Worm (Caenorhabditis elegans) whole organism, L2 larva: ENCODE results near the gene Y43F8B.13.

Experiments used
- C34F6.9 ChIP-seq: fragments of 150-350 bp; optimal IDR thresholded peaks from 2 replicates; lab custom pipeline; 2014; ENCODE audit warnings: missing biosample characterization, missing genetic modification characterization
- F13H6.1 ChIP-seq: sonication (generic microtip); optimal IDR thresholded peaks from 2 replicates; lab custom pipeline; 2016; ENCODE audit warnings: missing genetic modification characterization, missing compliant biosample characterization
- Y55F3AM.14 ChIP-seq: fragments of 200-800 bp; sonication (Bioruptor generic); optimal IDR thresholded peaks from 2 replicates; lab custom pipeline; 2018; ENCODE audit warnings: mild to moderate bottlenecking, missing genetic modification characterization, missing compliant biosample characterization
- ZK546.5 ChIP-seq: sonication (generic microtip); optimal IDR thresholded peaks from 2 replicates; lab custom pipeline; 2017; ENCODE audit warnings: missing biosample characterization, missing genetic modification characterization
- alr-1 ChIP-seq: fragments of 150-350 bp; optimal IDR thresholded peaks from 2 replicates; lab custom pipeline; 2014; ENCODE audit warnings: missing biosample characterization, missing genetic modification characterization
- aly-2 ChIP-seq: fragments of 150-350 bp; optimal IDR thresholded peaks from 2 replicates; lab custom pipeline; 2014; ENCODE audit warnings: missing biosample characterization, missing genetic modification characterization
- ama-1 ChIP-seq: fragments of 150-350 bp; optimal IDR thresholded peaks from 2 replicates; lab custom pipeline; 2018; ENCODE audit warnings: inconsistent platforms
- ceh-16 ChIP-seq: fragments of 150-350 bp; optimal IDR thresholded peaks from 2 replicates; lab custom pipeline; 2014; ENCODE audit warnings: missing biosample characterization, missing genetic modification characterization
- ceh-82 ChIP-seq: fragments of 150-350 bp; optimal IDR thresholded peaks from 2 replicates; lab custom pipeline; 2014; ENCODE audit warnings: missing biosample characterization, missing genetic modification characterization
- crh-2 ChIP-seq: sonication (generic microtip); optimal IDR thresholded peaks from 2 replicates; lab custom pipeline; 2017; ENCODE audit warnings: missing biosample characterization, missing genetic modification characterization
- elt-1 ChIP-seq: fragments of 150-350 bp; optimal IDR thresholded peaks from 2 replicates; lab custom pipeline; 2014; ENCODE audit warnings: missing biosample characterization, missing genetic modification characterization
- fos-1 ChIP-seq: fragments of 150-350 bp; optimal IDR thresholded peaks from 2 replicates; lab custom pipeline; 2014; ENCODE audit warnings: missing biosample characterization, missing genetic modification characterization
- gmeb-1 ChIP-seq: fragments of 150-350 bp; optimal IDR thresholded peaks from 2 replicates; lab custom pipeline; 2014; ENCODE audit warnings: missing biosample characterization, missing genetic modification characterization
- lin-11 ChIP-seq: fragments of 150-350 bp; sonication (generic microtip); optimal IDR thresholded peaks from 2 replicates; lab custom pipeline; 2014; ENCODE audit warnings: missing biosample characterization, missing genetic modification characterization, inconsistent platforms, mixed read lengths
- lin-13 ChIP-seq: fragments of 150-350 bp; optimal IDR thresholded peaks from 2 replicates; lab custom pipeline; 2014; ENCODE audit warnings: missing biosample characterization, missing genetic modification reagents, missing genetic modification characterization
- lin-39 ChIP-seq: fragments of 150-350 bp; optimal IDR thresholded peaks from 2 replicates; lab custom pipeline; 2014; ENCODE audit warnings: missing biosample characterization, missing genetic modification reagents, missing genetic modification characterization
- lsy-2 ChIP-seq, 2 experiments: fragments of 150-350 bp in 1 of 2; sonication (generic microtip) in 1 of 2; optimal IDR thresholded peaks; 2 replicates each; lab custom pipeline; 2014 to 2017; ENCODE audit warnings: missing biosample characterization in 2 of 2, missing genetic modification characterization in 2 of 2
- mbf-1 ChIP-seq: sonication (generic microtip); optimal IDR thresholded peaks from 2 replicates; lab custom pipeline; 2017; ENCODE audit warnings: missing biosample characterization, missing genetic modification characterization
- mdl-1 ChIP-seq, 2 experiments: fragments of 150-350 bp in 1 of 2; sonication (generic microtip) in 1 of 2; optimal IDR thresholded peaks; 2 replicates each; lab custom pipeline; 2017; ENCODE audit warnings: missing biosample characterization in 2 of 2, missing genetic modification characterization in 2 of 2
- nhr-10 ChIP-seq: sonication (generic microtip); optimal IDR thresholded peaks from 2 replicates; lab custom pipeline; 2017; ENCODE audit warnings: missing biosample characterization, missing genetic modification characterization
- nhr-11 ChIP-seq: fragments of 150-350 bp; optimal IDR thresholded peaks from 2 replicates; lab custom pipeline; 2014; ENCODE audit warnings: missing biosample characterization, missing genetic modification characterization
- nhr-21 ChIP-seq: fragments of 150-350 bp; optimal IDR thresholded peaks from 2 replicates; lab custom pipeline; 2014; ENCODE audit warnings: missing biosample characterization, missing genetic modification characterization
- nhr-237 ChIP-seq: fragments of 150-350 bp; optimal IDR thresholded peaks from 2 replicates; lab custom pipeline; 2014; ENCODE audit warnings: missing biosample characterization, missing genetic modification characterization
- nhr-25 ChIP-seq: fragments of 150-350 bp; sonication (generic microtip); optimal IDR thresholded peaks from 3 replicates; lab custom pipeline; 2014; ENCODE audit warnings: missing biosample characterization, missing genetic modification characterization
- nhr-6 ChIP-seq: fragments of 150-350 bp; optimal IDR thresholded peaks from 2 replicates; lab custom pipeline; 2014; ENCODE audit warnings: missing biosample characterization, missing genetic modification characterization
- sem-4 ChIP-seq: fragments of 150-350 bp; optimal IDR thresholded peaks from 2 replicates; lab custom pipeline; 2014; ENCODE audit warnings: missing biosample characterization, missing genetic modification reagents, missing genetic modification characterization
- sma-3 ChIP-seq: sonication (generic microtip); optimal IDR thresholded peaks from 2 replicates; lab custom pipeline; 2016; ENCODE audit warnings: missing genetic modification reagents, missing genetic modification characterization, missing compliant biosample characterization
- snpc-4 ChIP-seq: fragments of 150-350 bp; optimal IDR thresholded peaks from 2 replicates; lab custom pipeline; 2014; ENCODE audit warnings: missing biosample characterization, missing genetic modification characterization
- unc-39 ChIP-seq: fragments of 150-350 bp; optimal IDR thresholded peaks from 2 replicates; lab custom pipeline; 2014; ENCODE audit warnings: missing biosample characterization, missing genetic modification characterization
- unc-55 ChIP-seq: fragments of 150-350 bp; sonication (generic microtip); optimal IDR thresholded peaks from 3 replicates; lab custom pipeline; 2014; ENCODE audit warnings: missing biosample characterization, missing genetic modification reagents, missing genetic modification characterization
- ztf-11 ChIP-seq: sonication (generic microtip); optimal IDR thresholded peaks from 2 replicates; lab custom pipeline; 2017; ENCODE audit warnings: missing biosample characterization, missing genetic modification characterization
- ztf-4 ChIP-seq: fragments of 150-350 bp; optimal IDR thresholded peaks from 2 replicates; lab custom pipeline; 2014; ENCODE audit warnings: missing biosample characterization, missing genetic modification characterization

The Y43F8B.13 gene

DNA sequence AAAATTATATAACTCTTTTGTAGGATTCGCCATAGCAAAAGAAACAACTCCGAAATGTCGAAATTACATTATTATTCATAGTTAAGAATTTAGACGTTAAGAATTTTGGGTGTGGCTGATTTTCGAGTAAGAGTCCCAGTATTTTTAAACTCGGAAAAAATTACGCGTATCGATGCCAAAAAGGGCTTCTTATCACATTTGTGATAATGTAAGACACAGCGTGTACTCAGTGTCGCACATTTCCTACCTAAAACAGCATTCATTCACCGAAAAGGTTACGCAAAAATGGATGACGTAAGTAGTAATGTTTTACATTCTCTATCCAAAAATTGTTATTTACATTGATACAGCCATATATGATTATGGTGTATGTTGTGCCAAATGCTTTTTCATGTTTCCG lies 6.2 kb upstream of the Y43F8B.13 start, which contains the start of gene M04C3.5:
Gene M04C3.5, plus strand, starts transcription at position 190 of the 400 bp plus-strand sequence.
- TF ChIP-seq fos-1 (tag; lab: Kevin White, UChicago) = peak; percentile 33
- no peak for TF ChIP-seq alr-1 (tag; lab: Kevin White, UChicago)

DNA sequence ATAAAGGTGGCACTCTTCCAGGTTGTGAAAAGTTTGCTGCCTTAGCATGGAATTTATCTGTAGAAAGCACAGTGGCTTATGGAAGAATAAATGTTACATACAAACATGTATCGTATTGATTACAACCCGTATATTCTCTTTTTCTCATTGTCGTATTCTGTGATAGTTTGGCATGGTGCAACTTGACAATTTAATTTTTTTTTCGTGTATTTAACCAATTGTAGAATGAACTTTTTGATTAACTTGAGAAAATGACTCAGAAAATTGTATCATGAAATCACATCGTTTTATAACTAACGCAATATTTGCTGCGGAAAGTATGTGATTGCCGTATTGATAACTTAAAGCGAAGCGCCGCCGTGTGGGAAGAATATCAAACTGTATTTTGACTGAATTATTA lies 1.4 kb downstream of the Y43F8B.13 start, which contains the start of gene Y43F8B.24:
Gene Y43F8B.24, plus strand, starts transcription at position 301 of the 400 bp plus-strand sequence.
- no peak for TF ChIP-seq ama-1 (lab: Kevin White, UChicago)
- TF ChIP-seq fos-1 (tag; lab: Kevin White, UChicago) = peak; percentile 21

DNA sequence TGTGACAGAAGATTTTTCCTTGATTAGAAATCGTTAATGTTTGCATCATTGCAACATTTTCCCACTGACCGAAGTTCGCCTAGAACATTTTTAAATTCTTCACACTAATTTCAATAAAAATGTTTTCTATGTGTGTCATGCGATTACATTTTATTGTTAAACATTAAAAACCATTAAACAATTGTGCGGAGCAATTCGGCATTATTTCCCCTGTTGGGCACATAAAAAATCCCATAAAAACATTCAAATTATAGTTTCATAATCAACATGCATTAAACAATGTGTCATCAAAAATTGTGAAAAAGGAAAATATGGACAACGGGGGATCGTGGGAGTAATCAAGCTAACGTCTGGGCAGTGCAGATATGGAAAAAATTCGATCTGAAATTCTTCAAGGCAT lies 3.8 kb downstream of the Y43F8B.13 start:
- peak; percentile 18 for TF ChIP-seq fos-1 (tag; lab: Kevin White, UChicago)
- TF ChIP-seq, all 48 proteins: peak for 1; not testable (repeated sequence) for 47

DNA sequence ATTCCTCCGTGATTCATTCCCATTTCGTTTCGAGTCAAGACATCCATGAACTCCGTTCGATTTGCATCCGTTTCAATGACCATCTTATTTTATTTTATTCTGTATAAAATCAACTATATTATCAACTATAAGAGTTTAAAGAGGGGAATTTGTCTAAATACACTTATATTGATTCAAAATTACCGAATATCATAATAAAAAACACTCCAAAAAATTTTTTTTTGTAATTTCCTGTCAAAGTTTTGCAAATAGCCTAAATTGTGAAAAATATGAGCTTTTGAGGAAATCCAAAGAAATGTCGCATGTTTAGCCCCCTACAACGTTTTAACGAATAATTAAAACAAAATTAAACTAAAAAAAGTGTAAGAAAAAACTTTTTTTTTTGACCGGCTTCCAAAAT lies 6.3 kb downstream of the Y43F8B.13 start, which contains the start of gene Y43F8B.15:
Gene Y43F8B.15, minus strand, starts transcription at position 101 of the 400 bp plus-strand sequence.
- TF ChIP-seq sma-3 (GFP tag; lab: Kevin White, UChicago) (no peak), C34F6.9 (tag; lab: Kevin White, UChicago) (no peak), ceh-16 (no peak), ama-1 (lab: Kevin White, UChicago) (no peak), F13H6.1 (tag; lab: Kevin White, UChicago) (no peak), mdl-1 (tag; optimal IDR thresholded peaks at IDR 0.05; lab: Kevin White, UChicago) (no peak), nhr-237 (tag; lab: Kevin White, UChicago) (no peak), ceh-82 (tag; lab: Kevin White, UChicago) (no peak)

DNA sequence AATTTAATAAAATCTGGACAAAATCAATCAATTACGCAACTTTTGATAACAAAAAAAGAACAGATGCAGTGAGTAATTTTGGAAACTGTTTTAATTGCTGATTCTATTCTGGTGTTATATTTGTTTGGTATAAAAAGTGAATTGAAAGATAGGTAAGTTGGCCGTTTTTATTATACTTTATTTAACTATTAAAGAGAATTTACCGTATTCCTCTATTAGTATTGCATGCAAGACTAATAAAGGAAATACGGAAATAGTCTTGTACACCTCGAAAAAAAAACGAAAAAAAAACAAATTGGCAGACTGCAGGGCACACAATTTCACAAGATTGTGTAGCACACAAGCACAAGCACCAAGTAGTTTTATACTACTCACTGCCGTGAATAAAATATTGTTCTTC lies 6.9 kb downstream of the Y43F8B.13 start, which contains the start of gene Y43F8B.25:
Gene Y43F8B.25, plus strand, starts transcription at position 301 of the 400 bp plus-strand sequence.
- TF ChIP-seq ztf-4 (no peak), lsy-2 (tag; optimal IDR thresholded peaks at IDR 0.05; lab: Kevin White, UChicago) (no peak)

DNA sequence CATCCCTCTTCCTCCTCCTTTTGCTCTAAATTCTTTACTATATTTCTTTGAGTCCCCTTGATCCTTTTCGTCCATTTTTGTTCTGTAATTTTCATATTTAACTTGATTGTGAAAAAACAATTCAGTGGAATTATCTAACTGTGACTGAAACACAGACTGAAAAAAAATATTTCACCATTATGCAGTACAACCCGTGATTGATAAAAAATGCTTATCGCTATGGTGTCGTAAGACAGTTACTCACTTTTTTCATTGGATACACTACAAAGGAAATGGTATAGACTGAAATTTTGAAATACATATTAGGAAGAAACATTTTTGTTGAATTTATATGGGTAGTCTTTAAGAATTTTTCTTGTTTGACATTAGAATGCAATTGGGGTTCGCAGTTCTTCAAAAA lies 11.8 kb downstream of the Y43F8B.13 start, which contains the start of gene Y43F8B.23:
Gene Y43F8B.23, minus strand, starts transcription at position 75 of the 400 bp plus-strand sequence.
- TF ChIP-seq gmeb-1 (tag; lab: Kevin White, UChicago) = peak; percentile 2
- peak; percentile 14 for TF ChIP-seq crh-2 (tag; lab: Kevin White, UChicago)
- peak; percentile 92 for TF ChIP-seq fos-1 (tag; lab: Kevin White, UChicago)
- no peak for TF ChIP-seq nhr-237 (tag; lab: Kevin White, UChicago)
- TF ChIP-seq unc-39 (tag; lab: Kevin White, UChicago) = no peak
- TF ChIP-seq, all 48 proteins: peak for 3

DNA sequence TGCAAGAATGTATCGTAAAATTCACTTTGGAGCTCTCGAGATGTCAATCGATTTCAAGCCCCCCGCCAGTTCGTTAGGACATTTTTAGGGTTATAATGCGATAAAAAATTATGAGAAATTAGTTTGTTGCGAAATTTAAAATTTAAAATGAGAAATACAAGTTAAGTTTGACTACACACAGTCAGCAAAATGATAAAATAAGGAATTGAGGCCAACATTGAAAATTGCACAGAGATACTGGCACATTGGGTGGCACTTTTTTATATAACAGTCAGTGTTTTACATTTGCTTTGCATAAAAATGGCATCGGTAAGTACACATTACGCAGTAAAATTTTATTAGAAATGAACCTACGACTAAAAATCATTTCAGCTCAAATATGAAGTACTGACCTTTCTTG lies 12.3 kb downstream of the Y43F8B.13 start, which contains the start of gene Y43F8B.12:
Gene Y43F8B.12, plus strand, starts transcription at position 301 of the 400 bp plus-strand sequence.
- TF ChIP-seq ceh-16 (no peak), sem-4 (tag; lab: Kevin White, UChicago) (no peak), lin-39 (no peak), Y55F3AM.14 (GFP tag; lab: Kevin White, UChicago) (no peak), lsy-2 (tag; optimal IDR thresholded peaks at IDR 0.05; lab: Kevin White, UChicago) (no peak), nhr-21 (tag; lab: Kevin White, UChicago) (no peak), nhr-10 (no peak), ztf-4 (no peak)

DNA sequence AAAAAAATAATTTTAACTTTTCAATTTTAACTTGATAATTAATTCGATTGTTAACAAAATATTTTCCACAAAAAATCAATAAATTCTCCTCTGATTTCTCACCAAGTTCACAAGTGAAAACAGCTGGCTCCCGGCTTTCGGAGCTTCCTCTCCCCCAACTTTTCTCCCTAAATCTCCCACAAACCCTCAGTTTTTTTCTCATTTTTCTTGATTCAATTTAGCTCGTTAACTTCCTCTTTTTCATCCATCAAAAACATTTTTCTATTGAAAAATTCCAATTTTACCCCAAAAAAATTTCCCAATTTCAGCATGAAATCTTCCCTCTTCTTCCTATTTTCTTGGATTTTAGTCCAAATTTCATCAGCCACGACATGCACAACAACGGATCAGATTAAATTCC lies 14.6 kb downstream of the Y43F8B.13 start, which contains the start of gene Y43F8B.11:
Gene Y43F8B.11, plus strand, starts transcription at position 301 of the 400 bp plus-strand sequence.
- TF ChIP-seq nhr-6 (tag; lab: Kevin White, UChicago) = no peak

DNA sequence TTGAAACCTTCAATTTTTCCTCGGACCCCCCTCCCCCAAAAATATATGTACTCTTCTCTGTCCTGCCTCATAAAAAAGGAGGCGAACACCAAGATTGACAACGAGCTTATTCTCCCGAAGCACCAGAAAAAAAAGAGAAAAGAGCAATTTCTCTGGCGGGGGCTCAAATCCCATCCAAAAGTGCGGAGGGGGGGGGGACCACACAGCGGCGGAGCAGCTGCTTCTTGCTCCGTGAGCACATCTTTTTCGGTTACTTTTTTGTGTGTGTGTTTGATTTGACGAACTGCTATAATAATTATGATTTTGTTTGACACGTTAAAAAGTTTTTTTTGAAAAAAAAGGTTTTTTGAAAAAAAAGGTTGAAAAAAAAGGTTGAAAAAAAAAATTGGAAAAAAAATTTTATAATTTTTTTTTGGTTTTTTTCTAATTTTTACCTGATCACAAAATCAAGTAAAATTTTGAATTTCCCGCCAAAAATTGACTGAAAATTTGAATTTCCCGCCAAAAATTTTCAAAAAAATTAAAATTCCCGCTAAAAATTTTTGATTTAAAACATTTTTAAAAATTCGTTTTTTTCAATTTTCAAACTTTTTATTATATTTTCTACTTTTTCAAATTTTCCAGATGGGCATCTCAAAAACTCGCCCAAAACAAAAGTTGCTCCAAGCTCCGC lies 18.2 kb downstream of the Y43F8B.13 start, which contains the start of gene Y43F8B.10:
Gene Y43F8B.10, plus strand, starts transcription at position 623 of the 673 bp plus-strand sequence.
- no peak for TF ChIP-seq ZK546.5
- no peak for TF ChIP-seq nhr-11
- no peak for TF ChIP-seq lin-11 (tag; lab: Kevin White, UChicago)
- TF ChIP-seq nhr-25 (tag; lab: Kevin White, UChicago) = no peak
- no peak for TF ChIP-seq lin-13 (GFP tag; lab: Kevin White, UChicago)
- no peak for TF ChIP-seq nhr-237 (tag; lab: Kevin White, UChicago)
- no peak for TF ChIP-seq unc-55 (GFP tag; lab: Kevin White, UChicago)
- TF ChIP-seq aly-2 (tag; lab: Kevin White, UChicago) = no peak
- TF ChIP-seq sma-3 (GFP tag; lab: Kevin White, UChicago) = no peak
- no peak for TF ChIP-seq nhr-21 (tag; lab: Kevin White, UChicago)
- TF ChIP-seq mbf-1 = no peak
- no peak for TF ChIP-seq nhr-6 (tag; lab: Kevin White, UChicago)
- no peak for TF ChIP-seq elt-1 (tag; lab: Kevin White, UChicago)
- TF ChIP-seq snpc-4 (tag; lab: Kevin White, UChicago) = no peak
- TF ChIP-seq ztf-11 (tag; lab: Kevin White, UChicago) = no peak
